Fruit fly (Drosophila melanogaster) whole organism, adult: ENCODE measurements around the gene Pif1B.

Source experiments
- CG11617 ChIP-seq: fragments of 200-800 bp; sonication (Bioruptor generic); optimal IDR thresholded peaks from 2 replicates; lab custom pipeline; 2017; ENCODE audit warnings: mild to moderate bottlenecking, missing biosample characterization, missing genetic modification reagents, missing genetic modification characterization
- CG33017 ChIP-seq: fragments of 200-800 bp; sonication (Bioruptor generic); optimal IDR thresholded peaks from 2 replicates; lab custom pipeline; 2018; ENCODE audit warnings: missing biosample characterization, mild to moderate bottlenecking, missing genetic modification characterization, moderate library complexity
- CG5204 ChIP-seq: fragments of 200-800 bp; sonication (Bioruptor generic); optimal IDR thresholded peaks from 2 replicates; lab custom pipeline; 2016; ENCODE audit warnings: missing biosample characterization, missing genetic modification characterization
- CG7045 ChIP-seq: fragments of 200-800 bp; sonication (Bioruptor generic); optimal IDR thresholded peaks from 2 replicates; lab custom pipeline; 2017; ENCODE audit warnings: missing biosample characterization, mild to moderate bottlenecking, missing genetic modification characterization
- Crg-1 ChIP-seq: fragments of 200-800 bp; sonication (Bioruptor generic); optimal IDR thresholded peaks from 2 replicates; lab custom pipeline; 2016; ENCODE audit warnings: missing biosample characterization, missing genetic modification characterization
- Mnt ChIP-seq: fragments of 200-800 bp; sonication (Bioruptor generic); optimal IDR thresholded peaks from 2 replicates; lab custom pipeline; 2016; ENCODE audit warnings: missing biosample characterization, mild to moderate bottlenecking, missing genetic modification characterization
- cnc ChIP-seq, 2 experiments: fragments of >200 bp; optimal IDR thresholded peaks; 2 replicates each; lab custom pipeline; 2017
- ovo ChIP-seq: fragments of 200-800 bp; sonication (Bioruptor generic); optimal IDR thresholded peaks from 2 replicates; lab custom pipeline; 2016; ENCODE audit warnings: missing biosample characterization, missing genetic modification characterization

DNA sequence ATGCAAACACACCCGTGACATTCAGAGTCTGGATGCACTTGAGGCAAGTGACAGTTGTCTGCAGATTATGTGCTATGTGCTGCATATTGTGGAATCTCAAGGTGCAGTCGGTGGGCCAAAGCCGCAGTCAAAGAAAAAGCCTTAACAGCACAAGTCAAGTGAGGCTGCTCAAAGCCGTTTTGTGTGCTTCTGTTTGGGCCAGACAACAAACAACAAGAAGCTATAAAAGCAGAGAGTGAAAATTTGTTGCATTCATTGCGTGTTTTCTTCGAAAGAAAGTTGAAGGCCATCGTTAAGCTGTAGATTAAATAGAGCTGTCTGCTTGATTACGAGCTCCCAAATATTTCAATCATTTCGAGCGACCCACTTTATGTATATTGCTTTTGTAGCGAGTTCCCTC, 59.0 kb downstream of the Pif1B start:
- TF ChIP-seq Crg-1 (GFP tag; lab: Kevin White, UChicago) (no peak), Mnt (GFP tag; lab: Kevin White, UChicago) (no peak), cnc (optimal IDR thresholded peaks at IDR 0.05; lab: Kevin White, UChicago) (no peak), CG5204 (no peak), ovo (GFP tag; lab: Kevin White, UChicago) (no peak), CG33017 (tag; lab: Kevin White, UChicago) (no peak), CG11617 (GFP tag; lab: Kevin White, UChicago) (no peak), CG7045 (GFP tag; lab: Kevin White, UChicago) (no peak)
